Worm (Caenorhabditis elegans) whole organism, midembryonic: ENCODE results near the gene Y53G8AM.8.

ENCODE experiments used
- T22C8.4 ChIP-seq: fragments of 200-800 bp; sonication (Bioruptor generic); IDR thresholded peaks from 2 replicates; pipeline ENCODE4 v1.3.6; 2022; ENCODE audit warnings: missing genetic modification characterization, missing compliant biosample characterization
- cog-1 ChIP-seq: sonication (generic microtip); optimal IDR thresholded peaks from 2 replicates; lab custom pipeline; 2016; ENCODE audit warnings: missing genetic modification characterization, missing compliant biosample characterization
- flt-1 ChIP-seq: fragments of 200-800 bp; sonication (Bioruptor generic); IDR thresholded peaks from 2 replicates; pipeline ENCODE4 v1.3.6; 2022; ENCODE audit warnings: missing genetic modification characterization, missing compliant biosample characterization
- klf-2 ChIP-seq: fragments of 200-800 bp; sonication (Bioruptor generic); conservative IDR thresholded peaks from 2 replicates; pipeline ENCODE4 v1.3.6; 2022; ENCODE audit warnings: missing genetic modification reagents, missing genetic modification characterization, missing compliant biosample characterization
- med-1 ChIP-seq: sonication (generic microtip); optimal IDR thresholded peaks from 2 replicates; lab custom pipeline; 2017; ENCODE audit warnings: missing genetic modification characterization, mild to moderate bottlenecking, missing compliant biosample characterization, antibody characterized with exemption, missing genetic modification reagents; ENCODE audit not compliant: insufficient read depth
- ref-1 ChIP-seq: fragments of 200-800 bp; sonication (Bioruptor generic); conservative IDR thresholded peaks from 2 replicates; pipeline ENCODE4 v1.3.6; 2022; ENCODE audit warnings: missing genetic modification reagents, missing genetic modification characterization, missing compliant biosample characterization
- tab-1 ChIP-seq: fragments of 200-800 bp; sonication (Bioruptor generic); IDR thresholded peaks from 2 replicates; pipeline ENCODE4 v1.3.6; 2022; ENCODE audit warnings: missing genetic modification characterization, missing compliant biosample characterization
- ztf-23 ChIP-seq: fragments of 200-800 bp; sonication (Bioruptor generic); IDR thresholded peaks from 2 replicates; pipeline ENCODE4 v1.3.6; 2022; ENCODE audit warnings: missing genetic modification reagents, missing genetic modification characterization, missing compliant biosample characterization
- ztf-29 ChIP-seq: fragments of 200-800 bp; sonication (Bioruptor generic); IDR thresholded peaks from 2 replicates; pipeline ENCODE4 v1.3.6; 2022; ENCODE audit warnings: missing genetic modification reagents, missing genetic modification characterization, missing compliant biosample characterization

The Y53G8AM.8 gene

ce11 chrIII:3308940-3309339, 30.4 kb upstream of the Y53G8AM.8 start:
- TF ChIP-seq med-1 (GFP tag; lab: Kevin White, UChicago) (no peak), tab-1 (GFP tag; lab: Robert Waterston, UW) (no peak), klf-2 (no peak), cog-1 (tag; lab: Kevin White, UChicago) (no peak), ztf-23 (no peak)

- TF ChIP-seq T22C8.4 (GFP tag; lab: Robert Waterston, UW) (no peak; the same call in 1 of the 2 replicates), tab-1 (GFP tag; lab: Robert Waterston, UW) (no peak), med-1 (GFP tag; lab: Kevin White, UChicago) (no peak), ref-1 (no peak)
Observed at ce11 chrIII:3307379-3307778, 28.9 kb upstream of the Y53G8AM.8 start.

ce11 chrIII:3306322-3306721, 27.8 kb upstream of the Y53G8AM.8 start:
- no peak for TF ChIP-seq flt-1 (GFP tag; lab: Robert Waterston, UW)
- no peak for TF ChIP-seq klf-2
- TF ChIP-seq ref-1: no peak
- TF ChIP-seq med-1 (GFP tag; lab: Kevin White, UChicago): no peak
- no peak for TF ChIP-seq ztf-23
- no peak for TF ChIP-seq tab-1 (GFP tag; lab: Robert Waterston, UW)
- TF ChIP-seq ztf-29: no peak
- TF ChIP-seq T22C8.4 (GFP tag; lab: Robert Waterston, UW): no peak
- TF ChIP-seq cog-1 (tag; lab: Kevin White, UChicago): no peak

ce11 chrIII:3304554-3304953, 26.0 kb upstream of the Y53G8AM.8 start:
- no peak for TF ChIP-seq med-1 (GFP tag; lab: Kevin White, UChicago)
- no peak for TF ChIP-seq T22C8.4 (GFP tag; lab: Robert Waterston, UW)
- no peak for TF ChIP-seq ztf-29
- no peak for TF ChIP-seq tab-1 (GFP tag; lab: Robert Waterston, UW)
- TF ChIP-seq ref-1: no peak

- TF ChIP-seq cog-1 (tag; lab: Kevin White, UChicago) (no peak), ztf-23 (no peak), ztf-29 (no peak), flt-1 (GFP tag; lab: Robert Waterston, UW) (no peak), tab-1 (GFP tag; lab: Robert Waterston, UW) (no peak), ref-1 (no peak), klf-2 (no peak)
Observed at ce11 chrIII:3297151-3297550, 18.6 kb upstream of the Y53G8AM.8 start, which contains the start of gene Y53G8AR.5. Y53G8AR.5 (plus strand) TSS chrIII:3297451.

- TF ChIP-seq T22C8.4 (GFP tag; lab: Robert Waterston, UW) (no peak), med-1 (GFP tag; lab: Kevin White, UChicago) (no peak), ztf-29 (no peak), tab-1 (GFP tag; lab: Robert Waterston, UW) (no peak), cog-1 (tag; lab: Kevin White, UChicago) (no peak), ztf-23 (no peak), klf-2 (no peak), ref-1 (no peak), flt-1 (GFP tag; lab: Robert Waterston, UW) (no peak)
Observed at ce11 chrIII:3294283-3294793, 15.8 kb upstream of the Y53G8AM.8 start, which contains the start of the genes Y53G8AR.8 and Y53G8AR.6. Y53G8AR.8 (minus strand) TSS chrIII:3294330. Y53G8AR.6 (plus strand) TSS chrIII:3294743.

ce11 chrIII:3281860-3282358, 3.4 kb upstream of the Y53G8AM.8 start, which contains the start of gene mfsd-8:
mfsd-8 (plus strand) TSS chrIII:3282308.
- TF ChIP-seq ref-1 (no peak), klf-2 (no peak), T22C8.4 (GFP tag; lab: Robert Waterston, UW) (no peak), ztf-29 (no peak), med-1 (GFP tag; lab: Kevin White, UChicago) (no peak), ztf-23 (no peak), cog-1 (tag; lab: Kevin White, UChicago) (no peak), tab-1 (GFP tag; lab: Robert Waterston, UW) (no peak), flt-1 (GFP tag; lab: Robert Waterston, UW) (no peak)

- no peak for TF ChIP-seq ref-1
- TF ChIP-seq cog-1 (tag; lab: Kevin White, UChicago): peak; percentile 55
- 0 out of 2 replicates have a peak, but pooled peaks have one; percentile 39 for TF ChIP-seq ztf-23
Observed at ce11 chrIII:3279304-3279703, 794 bp upstream of the Y53G8AM.8 start.

ce11 chrIII:3273141-3273540, 5.4 kb downstream of the Y53G8AM.8 start:
- TF ChIP-seq med-1 (GFP tag; lab: Kevin White, UChicago) (no peak), ref-1 (no peak), flt-1 (GFP tag; lab: Robert Waterston, UW) (no peak), klf-2 (no peak), ztf-29 (no peak), T22C8.4 (GFP tag; lab: Robert Waterston, UW) (no peak), tab-1 (GFP tag; lab: Robert Waterston, UW) (no peak), cog-1 (tag; lab: Kevin White, UChicago) (no peak), ztf-23 (no peak)

- TF ChIP-seq flt-1 (GFP tag; lab: Robert Waterston, UW) (0 out of 2 replicates have a peak, but pooled peaks have one; percentile 21), cog-1 (tag; lab: Kevin White, UChicago) (peak; percentile 72), klf-2 (no peak), ztf-23 (no peak)
Observed at ce11 chrIII:3271682-3272081, 6.8 kb downstream of the Y53G8AM.8 start.

- TF ChIP-seq tab-1 (GFP tag; lab: Robert Waterston, UW) (no peak), cog-1 (tag; lab: Kevin White, UChicago) (no peak)
Observed at ce11 chrIII:3266602-3267001, 11.9 kb downstream of the Y53G8AM.8 start, which contains the start of gene Y53G8AM.7. Y53G8AM.7 (minus strand) TSS chrIII:3266702.
